Fruit fly (Drosophila melanogaster) whole organism: ENCODE data around the gene CG33688.

Experiments used
- CG8478 ChIP-seq: fragments of >200 bp; optimal IDR thresholded peaks from 2 replicates; lab custom pipeline; 2018; ENCODE audit warnings: inconsistent platforms
- Dll ChIP-seq: fragments of >200 bp; optimal IDR thresholded peaks from 2 replicates; lab custom pipeline; 2017
- EcR ChIP-seq, 2 experiments: fragments of >200 bp; optimal IDR thresholded peaks; 2 replicates each; lab custom pipeline; 2017; ENCODE audit warnings: missing biosample characterization in 2 of 2, missing genetic modification characterization in 2 of 2, missing genetic modification reagents in 2 of 2

dm6 chr3L:16160420-16161069 lies 38.5 kb upstream of the CG33688 start:
- TF ChIP-seq CG8478 (lab: Kevin White, UChicago) (no peak), EcR (GFP tag; optimal IDR thresholded peaks at IDR 0.05; lab: Kevin White, UChicago) (no peak), Dll (lab: Kevin White, UChicago) (no peak)
